Worm (Caenorhabditis elegans): ENCODE results near the gene T10C6.16.

ce11 chrV:16071167-16071566 is 38.4 kb upstream of the T10C6.16 start, which contains the start of gene nhr-176:
- no peak for TF ChIP-seq sea-1 (GFP tag; conservative IDR thresholded peaks at IDR 0.05)
- no peak for TF ChIP-seq ama-1 (optimal IDR thresholded peaks at IDR 0.05)
- no peak for TF ChIP-seq scrt-1 (GFP tag; IDR thresholded peaks at IDR 0.05)
- no peak for TF ChIP-seq flt-1 (GFP tag; IDR thresholded peaks at IDR 0.05)
- no peak for TF ChIP-seq tbx-11 (GFP tag; IDR thresholded peaks at IDR 0.05)
- no peak for TF ChIP-seq hmbx-1 (tag; optimal IDR thresholded peaks at IDR 0.05)
- TF ChIP-seq hnd-1 (tag; optimal IDR thresholded peaks at IDR 0.05), result no peak
- no peak for TF ChIP-seq tbx-37 (GFP tag; conservative IDR thresholded peaks at IDR 0.05)
- no peak for TF ChIP-seq ets-7 (tag; optimal IDR thresholded peaks at IDR 0.05)
- no peak for TF ChIP-seq aly-1 (tag; optimal IDR thresholded peaks at IDR 0.05)
- TF ChIP-seq F13C5.2 (tag; optimal IDR thresholded peaks at IDR 0.05), result no peak
- no peak for TF ChIP-seq B0310.2 (tag; optimal IDR thresholded peaks at IDR 0.05)
- no peak for TF ChIP-seq tra-4 (tag; optimal IDR thresholded peaks at IDR 0.05)
- no peak for TF ChIP-seq hmg-4 (GFP tag; optimal IDR thresholded peaks at IDR 0.05)

Data from whole organism, early embryonic.